Fruit fly (Drosophila melanogaster) whole organism, embryonic: ENCODE data around the gene Rbbp5.
A peak's percentile ranks its signal among the peaks of the same experiment; 100 is the strongest.

Source experiments
- CG10274 ChIP-seq: fragments of 200-800 bp; sonication (Bioruptor generic); optimal IDR thresholded peaks from 3 replicates; lab custom pipeline; 2017; ENCODE audit warnings: missing biosample characterization, mild to moderate bottlenecking, missing genetic modification characterization
- CG10959 ChIP-seq: fragments of 200-800 bp; sonication (Bioruptor generic); IDR thresholded peaks from 2 replicates; pipeline ENCODE4 v1.3.6; 2022; ENCODE audit warnings: missing biosample characterization, missing genetic modification characterization
- CG11696 ChIP-seq: fragments of 200-800 bp; sonication (Bioruptor generic); IDR thresholded peaks from 2 replicates; pipeline ENCODE4 v1.3.6; 2022; ENCODE audit warnings: missing biosample characterization, missing genetic modification characterization
- CG11723 ChIP-seq: fragments of 200-800 bp; sonication (Bioruptor generic); optimal IDR thresholded peaks from 2 replicates; lab custom pipeline; 2017; ENCODE audit warnings: missing biosample characterization, mild to moderate bottlenecking, missing genetic modification characterization
- CG12155 ChIP-seq: fragments of 200-800 bp; sonication (Bioruptor generic); optimal IDR thresholded peaks from 3 replicates; lab custom pipeline; 2016; ENCODE audit warnings: missing biosample characterization, missing genetic modification characterization
- CG15011 ChIP-seq: fragments of 200-800 bp; sonication (Bioruptor generic); optimal IDR thresholded peaks from 3 replicates; lab custom pipeline; 2018; ENCODE audit warnings: missing biosample characterization, mild to moderate bottlenecking, missing genetic modification characterization
- CG15269 ChIP-seq: fragments of 200-800 bp; sonication (Bioruptor generic); optimal IDR thresholded peaks from 2 replicates; lab custom pipeline; 2018; ENCODE audit warnings: missing biosample characterization, mild to moderate bottlenecking, missing genetic modification characterization, moderate library complexity
- CG17912 ChIP-seq: fragments of 200-800 bp; sonication (Bioruptor generic); optimal IDR thresholded peaks from 2 replicates; lab custom pipeline; 2018; ENCODE audit warnings: missing biosample characterization, mild to moderate bottlenecking, missing genetic modification characterization
- CG2889 ChIP-seq: fragments of 200-800 bp; sonication (Bioruptor generic); IDR thresholded peaks from 3 replicates; pipeline ENCODE4 v1.3.6; 2022; ENCODE audit warnings: missing biosample characterization, missing genetic modification characterization
- CG30403 ChIP-seq: fragments of 200-800 bp; sonication (Bioruptor generic); optimal IDR thresholded peaks from 3 replicates; lab custom pipeline; 2016; ENCODE audit warnings: missing biosample characterization, missing genetic modification characterization
- CG30431 ChIP-seq: fragments of 200-800 bp; sonication (Bioruptor generic); optimal IDR thresholded peaks from 2 replicates; lab custom pipeline; 2017; ENCODE audit warnings: missing biosample characterization, missing genetic modification characterization
- CG6765 ChIP-seq: fragments of 200-800 bp; sonication (Bioruptor generic); optimal IDR thresholded peaks from 3 replicates; lab custom pipeline; 2017; ENCODE audit warnings: missing biosample characterization, mild to moderate bottlenecking, missing genetic modification characterization
- CG6791 ChIP-seq: fragments of 200-800 bp; sonication (Bioruptor generic); IDR thresholded peaks from 3 replicates; pipeline ENCODE4 v1.3.6; 2022; ENCODE audit warnings: missing biosample characterization, missing genetic modification characterization; ENCODE audit not compliant: partially characterized antibody
- CG7745 ChIP-seq: fragments of 200-800 bp; sonication (Bioruptor generic); optimal IDR thresholded peaks from 2 replicates; lab custom pipeline; 2018; ENCODE audit warnings: missing biosample characterization, mild to moderate bottlenecking, missing genetic modification characterization, moderate library complexity
- CG7786 ChIP-seq: fragments of 200-800 bp; sonication (Bioruptor generic); optimal IDR thresholded peaks from 2 replicates; lab custom pipeline; 2016; ENCODE audit warnings: missing biosample characterization, missing genetic modification characterization
- CG9437 ChIP-seq: fragments of 200-800 bp; sonication (Bioruptor generic); optimal IDR thresholded peaks from 2 replicates; lab custom pipeline; 2018; ENCODE audit warnings: missing biosample characterization, mild to moderate bottlenecking, missing genetic modification characterization
- CG9932 ChIP-seq: fragments of 200-800 bp; sonication (Bioruptor generic); IDR thresholded peaks from 2 replicates; pipeline ENCODE4 v1.3.6; 2022; ENCODE audit warnings: missing biosample characterization, missing genetic modification characterization
- CoRest ChIP-seq: fragments of 200-800 bp; sonication (Bioruptor generic); optimal IDR thresholded peaks from 3 replicates; lab custom pipeline; 2018; ENCODE audit warnings: missing biosample characterization, mild to moderate bottlenecking, missing genetic modification characterization, moderate library complexity
- D ChIP-seq, 2 experiments: fragments of 200-800 bp in 1 of 2; fragments of >200 bp in 1 of 2; sonication (Bioruptor generic) in 1 of 2; optimal IDR thresholded peaks; 2 replicates in 1 of 2; 3 replicates in 1 of 2; lab custom pipeline; 2017; ENCODE audit warnings: mild to moderate bottlenecking in 1 of 2, missing biosample characterization in 1 of 2, missing genetic modification characterization in 1 of 2, missing genetic modification reagents in 1 of 2
- Doc3 ChIP-seq: fragments of 200-800 bp; sonication (Bioruptor generic); IDR thresholded peaks from 3 replicates; pipeline ENCODE4 v1.3.6; 2022; ENCODE audit warnings: missing biosample characterization, missing genetic modification characterization; ENCODE audit not compliant: partially characterized antibody
- Hand ChIP-seq: fragments of 200-800 bp; sonication (Bioruptor generic); optimal IDR thresholded peaks from 2 replicates; lab custom pipeline; 2017; ENCODE audit warnings: mild to moderate bottlenecking, missing biosample characterization, missing genetic modification reagents, missing genetic modification characterization
- Hmr ChIP-seq: fragments of 200-800 bp; sonication (Bioruptor generic); optimal IDR thresholded peaks from 3 replicates; lab custom pipeline; 2017; ENCODE audit warnings: mild to moderate bottlenecking, missing biosample characterization, missing genetic modification reagents, missing genetic modification characterization
- Hmx ChIP-seq: fragments of 200-800 bp; sonication (Bioruptor generic); optimal IDR thresholded peaks from 2 replicates; lab custom pipeline; 2016; ENCODE audit warnings: missing biosample characterization, missing genetic modification characterization
- Mad ChIP-seq: fragments of 200-800 bp; sonication (Bioruptor generic); optimal IDR thresholded peaks from 2 replicates; lab custom pipeline; 2016; ENCODE audit warnings: missing biosample characterization, missing genetic modification characterization
- Mrtf ChIP-seq: fragments of 200-800 bp; sonication (Bioruptor generic); IDR thresholded peaks from 3 replicates; pipeline ENCODE4 v1.3.6; 2022; ENCODE audit warnings: missing biosample characterization, missing genetic modification characterization
- NK7.1 ChIP-seq: fragments of 200-800 bp; sonication (Bioruptor generic); optimal IDR thresholded peaks from 3 replicates; lab custom pipeline; 2016; ENCODE audit warnings: missing biosample characterization, missing genetic modification characterization
- Sox100B ChIP-seq: fragments of 200-800 bp; sonication (Bioruptor generic); optimal IDR thresholded peaks from 3 replicates; lab custom pipeline; 2018; ENCODE audit warnings: missing biosample characterization, mild to moderate bottlenecking, missing genetic modification characterization
- Stat92E ChIP-seq, 3 experiments: fragments of >200 bp in 2 of 3; fragments of 200-800 bp in 1 of 3; sonication (Bioruptor generic) in 1 of 3; optimal IDR thresholded peaks; 2 replicates each; lab custom pipeline; 2017 to 2019; ENCODE audit warnings: missing biosample characterization in 3 of 3, missing genetic modification characterization in 3 of 3, mild to moderate bottlenecking in 1 of 3, moderate library complexity in 1 of 3
- bsh ChIP-seq, 2 experiments: fragments of 200-800 bp; sonication (Bioruptor generic); optimal IDR thresholded peaks; 2 replicates each; lab custom pipeline; 2017 to 2018; ENCODE audit warnings: mild to moderate bottlenecking in 2 of 2, missing biosample characterization in 2 of 2, missing genetic modification characterization in 2 of 2, moderate library complexity in 1 of 2
- cg ChIP-seq: fragments of 200-800 bp; sonication (Bioruptor generic); optimal IDR thresholded peaks from 3 replicates; lab custom pipeline; 2019; ENCODE audit warnings: missing biosample characterization, mild to moderate bottlenecking, missing genetic modification characterization, moderate library complexity
- chif ChIP-seq, 2 experiments: fragments of 200-800 bp; sonication (Bioruptor generic); optimal IDR thresholded peaks; 3 replicates each; lab custom pipeline; 2016; ENCODE audit warnings: missing biosample characterization in 2 of 2, missing genetic modification characterization in 2 of 2
- corto ChIP-seq: fragments of 200-800 bp; sonication (Bioruptor generic); optimal IDR thresholded peaks from 2 replicates; lab custom pipeline; 2016; ENCODE audit warnings: missing biosample characterization, mild to moderate bottlenecking, missing genetic modification characterization, moderate library complexity
- crp ChIP-seq, 2 experiments: fragments of 200-800 bp; sonication (Bioruptor generic); optimal IDR thresholded peaks; 2 replicates in 1 of 2; 3 replicates in 1 of 2; lab custom pipeline; 2017; ENCODE audit warnings: missing biosample characterization in 2 of 2, missing genetic modification characterization in 2 of 2, mild to moderate bottlenecking in 1 of 2, moderate library complexity in 1 of 2
- dan ChIP-seq: fragments of 200-800 bp; sonication (Bioruptor generic); IDR thresholded peaks from 2 replicates; pipeline ENCODE4 v1.3.6; 2022; ENCODE audit warnings: missing biosample characterization, missing genetic modification characterization
- danr ChIP-seq: fragments of 200-800 bp; sonication (Bioruptor generic); IDR thresholded peaks from 2 replicates; pipeline ENCODE4 v1.3.6; 2022; ENCODE audit warnings: missing biosample characterization, missing genetic modification characterization
- fd64A ChIP-seq: fragments of 200-800 bp; sonication (Bioruptor generic); optimal IDR thresholded peaks from 3 replicates; lab custom pipeline; 2018; ENCODE audit warnings: missing biosample characterization, mild to moderate bottlenecking, missing genetic modification characterization
- ftz-f1 ChIP-seq: fragments of 200-800 bp; sonication (Bioruptor generic); optimal IDR thresholded peaks from 2 replicates; lab custom pipeline; 2016; ENCODE audit warnings: missing biosample characterization, missing genetic modification characterization
- grn ChIP-seq: fragments of 200-800 bp; sonication (Bioruptor generic); optimal IDR thresholded peaks from 3 replicates; lab custom pipeline; 2017; ENCODE audit warnings: missing biosample characterization, missing genetic modification characterization
- h ChIP-seq: fragments of >200 bp; optimal IDR thresholded peaks from 2 replicates; lab custom pipeline; 2017
- ken ChIP-seq: fragments of 200-800 bp; sonication (Bioruptor generic); IDR thresholded peaks from 3 replicates; pipeline ENCODE4 v1.3.6; 2022; ENCODE audit warnings: missing biosample characterization, missing genetic modification characterization
- lab ChIP-seq: fragments of 200-800 bp; sonication (Bioruptor generic); optimal IDR thresholded peaks from 3 replicates; lab custom pipeline; 2017; ENCODE audit warnings: missing biosample characterization, missing genetic modification characterization, mild to moderate bottlenecking, moderate library complexity, missing genetic modification reagents
- lola ChIP-seq, 3 experiments: fragments of >200 bp in 2 of 3; fragments of 200-800 bp in 1 of 3; sonication (Bioruptor generic) in 1 of 3; optimal IDR thresholded peaks; 2 replicates each; lab custom pipeline; 2017 to 2019; ENCODE audit warnings: missing biosample characterization in 3 of 3, missing genetic modification characterization in 3 of 3, mild to moderate bottlenecking in 1 of 3, moderate library complexity in 1 of 3
- nmo ChIP-seq: fragments of 200-800 bp; sonication (Bioruptor generic); optimal IDR thresholded peaks from 2 replicates; lab custom pipeline; 2018; ENCODE audit warnings: missing biosample characterization, mild to moderate bottlenecking, missing genetic modification characterization, moderate library complexity
- pan ChIP-seq, 4 experiments: fragments of >200 bp in 3 of 4; fragments of 200-800 bp in 1 of 4; sonication (Bioruptor generic) in 1 of 4; optimal IDR thresholded peaks in 3 of 4; IDR thresholded peaks in 1 of 4; 2 replicates each; pipeline versions ENCODE4 v1.3.6 to Lab custom; 2017 to 2022; ENCODE audit warnings: missing biosample characterization in 2 of 4, missing genetic modification characterization in 2 of 4, mixed read lengths in 1 of 4
- sima ChIP-seq: fragments of 200-800 bp; sonication (Bioruptor generic); optimal IDR thresholded peaks from 2 replicates; lab custom pipeline; 2016; ENCODE audit warnings: missing biosample characterization, missing genetic modification characterization
- sisA ChIP-seq: fragments of 200-800 bp; sonication (Bioruptor generic); IDR thresholded peaks from 2 replicates; pipeline ENCODE4 v1.3.6; 2022; ENCODE audit warnings: missing biosample characterization, missing genetic modification characterization
- toy ChIP-seq: fragments of 200-800 bp; sonication (Bioruptor generic); IDR thresholded peaks from 2 replicates; pipeline ENCODE4 v1.3.6; 2022; ENCODE audit warnings: missing biosample characterization, missing genetic modification characterization

The Rbbp5 gene

dm6 chr3L:20347762-20348580 is at the start of gene Rbbp5, which contains the start of gene eRF1 (continued):
- TF ChIP-seq NK7.1 (GFP tag; lab: Kevin White, UChicago) (no peak), chif (GFP tag; optimal IDR thresholded peaks at IDR 0.05; lab: Kevin White, UChicago) (peak; percentile 42 to 62), sisA (no peak; the same call in 1 of the 2 replicates), cg (no peak), CG6791 (GFP tag; lab: Robert Waterston, UW) (peak; percentile 94), CG17912 (no peak), crp (GFP tag; optimal IDR thresholded peaks at IDR 0.05; lab: Kevin White, UChicago) (peak in 1 of 2 experiments; percentile 17), ftz-f1 (GFP tag; lab: Kevin White, UChicago) (no peak), CG7786 (GFP tag; lab: Kevin White, UChicago) (peak; percentile 56), Doc3 (GFP tag; lab: Robert Waterston, UW) (peak; percentile 74), sima (GFP tag; lab: Kevin White, UChicago) (no peak), Mrtf (GFP tag; lab: Robert Waterston, UW) (no peak), Hand (GFP tag; lab: Kevin White, UChicago) (peak; percentile 5), lola (GFP tag; optimal IDR thresholded peaks at IDR 0.05; lab: Kevin White, UChicago) (peak in 1 of 3 experiments; percentile 77), fd64A (GFP tag; lab: Kevin White, UChicago) (no peak), Mad (peak; percentile 54), Sox100B (no peak), pan (optimal IDR thresholded peaks at IDR 0.05; lab: Kevin White, UChicago) (no peak), pan (GFP tag; optimal IDR thresholded peaks at IDR 0.05 in 1 of 2, IDR thresholded peaks at IDR 0.05 in 1 of 2) (peak in 1 of 2 experiments; percentile 74), Stat92E (GFP tag; optimal IDR thresholded peaks at IDR 0.05; lab: Kevin White, UChicago) (no peak), dan (no peak), CG30431 (GFP tag; lab: Kevin White, UChicago) (no peak), nmo (GFP tag; lab: Kevin White, UChicago) (peak; percentile 85), danr (GFP tag; lab: Robert Waterston, UW) (no peak), D (optimal IDR thresholded peaks at IDR 0.05; lab: Kevin White, UChicago) (peak; percentile 30), D (GFP tag; optimal IDR thresholded peaks at IDR 0.05; lab: Kevin White, UChicago) (no peak), CG9437 (GFP tag; lab: Kevin White, UChicago) (peak; percentile 48), Hmx (GFP tag; lab: Kevin White, UChicago) (peak; percentile 11), CG15269 (peak; percentile 81), CG11696 (GFP tag; lab: Robert Waterston, UW) (0 out of 2 replicates have a peak, but pooled peaks have one; percentile 22), CoRest (peak; percentile 88), lab (GFP tag; lab: Kevin White, UChicago) (peak; percentile 74), CG12155 (GFP tag; lab: Kevin White, UChicago) (peak; percentile 78), toy (GFP tag; lab: Robert Waterston, UW) (no peak), CG15011 (GFP tag; lab: Kevin White, UChicago) (no peak), corto (GFP tag; lab: Kevin White, UChicago) (peak; percentile 53), CG11723 (GFP tag; lab: Kevin White, UChicago) (peak; percentile 30), h (lab: Kevin White, UChicago) (no peak), CG10274 (GFP tag; lab: Kevin White, UChicago) (no peak), CG10959 (no peak; the same call in 1 of the 2 replicates), ken (GFP tag; lab: Robert Waterston, UW) (no peak; the same call in 2 of the 3 replicates), grn (GFP tag; lab: Kevin White, UChicago) (no peak), bsh (GFP tag; optimal IDR thresholded peaks at IDR 0.05; lab: Kevin White, UChicago) (peak in 1 of 2 experiments; percentile 75), CG2889 (GFP tag; lab: Robert Waterston, UW) (no peak), CG7745 (tag; lab: Kevin White, UChicago) (no peak), CG9932 (GFP tag; lab: Robert Waterston, UW) (peak; percentile 96), CG30403 (GFP tag; lab: Kevin White, UChicago) (peak; percentile 90), CG6765 (GFP tag; lab: Kevin White, UChicago) (no peak), Hmr (GFP tag; lab: Kevin White, UChicago) (peak; percentile 71)
